Worm (Caenorhabditis elegans) whole organism, L4 larva: ENCODE measurements around the gene ZK1127.5.

Experiments used
- T20F7.1 ChIP-seq: fragments of 200-800 bp; sonication (Bioruptor generic); optimal IDR thresholded peaks from 2 replicates; lab custom pipeline; 2018; ENCODE audit warnings: mild to moderate bottlenecking, missing genetic modification characterization, missing compliant biosample characterization
- Y48G9A.11 ChIP-seq: fragments of 200-800 bp; sonication (Bioruptor generic); IDR thresholded peaks from 2 replicates; pipeline ENCODE4 v1.3.6; 2022; ENCODE audit warnings: missing genetic modification reagents, missing genetic modification characterization, missing compliant biosample characterization
- Y75B8A.6 ChIP-seq: fragments of 200-800 bp; sonication (Bioruptor generic); IDR thresholded peaks from 2 replicates; pipeline ENCODE4 v1.3.6; 2022; ENCODE audit warnings: missing genetic modification reagents, missing genetic modification characterization, missing compliant biosample characterization
- ZK337.2 ChIP-seq: fragments of 200-800 bp; sonication (Bioruptor generic); IDR thresholded peaks from 2 replicates; pipeline ENCODE4 v1.3.6; 2022; ENCODE audit warnings: missing genetic modification reagents, missing genetic modification characterization, missing compliant biosample characterization
- ZK546.5 ChIP-seq, 2 experiments: sonication (generic microtip); optimal IDR thresholded peaks; 2 replicates each; lab custom pipeline; 2017; ENCODE audit warnings: missing biosample characterization in 2 of 2, missing genetic modification characterization in 2 of 2
- aha-1 ChIP-seq: fragments of 150-350 bp; peaks from one replicate; lab custom pipeline; 2014; ENCODE audit warnings: missing biosample characterization, missing genetic modification characterization
- aly-2 ChIP-seq: sonication (generic microtip); optimal IDR thresholded peaks from 2 replicates; lab custom pipeline; 2018; ENCODE audit warnings: missing biosample characterization, missing genetic modification characterization
- ama-1 ChIP-seq: fragments of 150-350 bp; optimal IDR thresholded peaks from 2 replicates; lab custom pipeline; 2014; ENCODE audit warnings: inconsistent platforms, mixed read lengths
- arid-1 ChIP-seq: fragments of 200-800 bp; sonication (Bioruptor generic); conservative IDR thresholded peaks from 2 replicates; pipeline ENCODE4 v1.3.6; 2022; ENCODE audit warnings: missing genetic modification reagents, missing genetic modification characterization, missing compliant biosample characterization
- attf-4 ChIP-seq: sonication (generic microtip); optimal IDR thresholded peaks from 3 replicates; lab custom pipeline; 2017; ENCODE audit warnings: missing biosample characterization, missing genetic modification characterization
- ceh-28 ChIP-seq: fragments of 150-350 bp; optimal IDR thresholded peaks from 2 replicates; lab custom pipeline; 2014; ENCODE audit warnings: missing biosample characterization, missing genetic modification reagents, missing genetic modification characterization
- ceh-82 ChIP-seq: sonication (generic microtip); optimal IDR thresholded peaks from 2 replicates; lab custom pipeline; 2017; ENCODE audit warnings: missing biosample characterization, missing genetic modification characterization
- daf-16 ChIP-seq, 3 experiments: sonication (generic microtip); optimal IDR thresholded peaks; 2 replicates each; lab custom pipeline; 2016 to 2017; ENCODE audit warnings: missing genetic modification characterization in 3 of 3, missing genetic modification reagents in 3 of 3, mild to moderate bottlenecking in 2 of 3, missing compliant biosample characterization in 2 of 3, missing biosample characterization in 1 of 3, moderate library complexity in 1 of 3
- daf-19 ChIP-seq: fragments of 200-800 bp; sonication (Bioruptor generic); conservative IDR thresholded peaks from 2 replicates; pipeline ENCODE4 v1.3.6; 2022; ENCODE audit warnings: missing genetic modification characterization, missing compliant biosample characterization
- daf-8 ChIP-seq: fragments of 200-800 bp; sonication (Bioruptor generic); IDR thresholded peaks from 2 replicates; pipeline ENCODE4 v1.3.6; 2022; ENCODE audit warnings: missing genetic modification characterization, missing compliant biosample characterization
- dmd-6 ChIP-seq: fragments of 200-800 bp; sonication (Bioruptor generic); IDR thresholded peaks from 2 replicates; pipeline ENCODE4 v1.3.6; 2022; ENCODE audit warnings: missing genetic modification reagents, missing genetic modification characterization, missing compliant biosample characterization
- dmd-8 ChIP-seq: fragments of 200-800 bp; sonication (Bioruptor generic); IDR thresholded peaks from 2 replicates; pipeline ENCODE4 v1.3.6; 2022; ENCODE audit warnings: missing genetic modification characterization, missing compliant biosample characterization
- dmd-9 ChIP-seq: fragments of 200-800 bp; sonication (Bioruptor generic); IDR thresholded peaks from 2 replicates; pipeline ENCODE4 v1.3.6; 2022; ENCODE audit warnings: missing genetic modification reagents, missing genetic modification characterization, missing compliant biosample characterization
- duxl-1 ChIP-seq: sonication (generic microtip); optimal IDR thresholded peaks from 2 replicates; lab custom pipeline; 2016; ENCODE audit warnings: mild to moderate bottlenecking, missing genetic modification characterization, moderate library complexity, missing compliant biosample characterization; ENCODE audit not compliant: poor library complexity
- egl-27 ChIP-seq: sonication (generic microtip); optimal IDR thresholded peaks from 3 replicates; lab custom pipeline; 2017; ENCODE audit warnings: missing biosample characterization, missing genetic modification reagents, missing genetic modification characterization
- egl-43 ChIP-seq: fragments of 200-800 bp; sonication (Bioruptor generic); IDR thresholded peaks from 2 replicates; pipeline ENCODE4 v1.3.6; 2022; ENCODE audit warnings: missing genetic modification reagents, missing genetic modification characterization, missing compliant biosample characterization
- fkh-10 ChIP-seq: fragments of 150-350 bp; optimal IDR thresholded peaks from 2 replicates; lab custom pipeline; 2014; ENCODE audit warnings: missing biosample characterization, missing genetic modification reagents, missing genetic modification characterization
- fos-1 ChIP-seq: fragments of 150-350 bp; optimal IDR thresholded peaks from 2 replicates; lab custom pipeline; 2014; ENCODE audit warnings: missing biosample characterization, missing genetic modification characterization
- hmg-1.1 ChIP-seq: fragments of 200-800 bp; sonication (Bioruptor generic); IDR thresholded peaks from 2 replicates; pipeline ENCODE4 v1.3.6; 2022; ENCODE audit warnings: missing genetic modification reagents, missing genetic modification characterization, missing compliant biosample characterization
- lim-7 ChIP-seq: fragments of 200-800 bp; sonication (Bioruptor generic); IDR thresholded peaks from 2 replicates; pipeline ENCODE4 v1.3.6; 2022; ENCODE audit warnings: missing genetic modification characterization, missing compliant biosample characterization
- lin-13 ChIP-seq: fragments of 150-350 bp; optimal IDR thresholded peaks from 2 replicates; lab custom pipeline; 2014; ENCODE audit warnings: missing biosample characterization, missing genetic modification reagents, missing genetic modification characterization
- lin-29 ChIP-seq: fragments of 200-800 bp; sonication (Bioruptor generic); IDR thresholded peaks from 2 replicates; pipeline ENCODE4 v1.3.6; 2022; ENCODE audit warnings: missing genetic modification reagents, missing genetic modification characterization, missing compliant biosample characterization
- lir-3 ChIP-seq: sonication (generic microtip); optimal IDR thresholded peaks from 2 replicates; lab custom pipeline; 2016; ENCODE audit warnings: mild to moderate bottlenecking, missing genetic modification characterization, missing compliant biosample characterization
- lsy-2 ChIP-seq, 2 experiments: fragments of 150-350 bp in 1 of 2; sonication (generic microtip) in 1 of 2; optimal IDR thresholded peaks; 2 replicates each; lab custom pipeline; 2014 to 2017; ENCODE audit warnings: missing biosample characterization in 2 of 2, missing genetic modification characterization in 2 of 2
- madf-5 ChIP-seq, 2 experiments: fragments of 200-800 bp; sonication (Bioruptor generic); IDR thresholded peaks; 2 replicates each; pipeline ENCODE4 v1.3.6; 2022; ENCODE audit warnings: missing compliant biosample characterization in 2 of 2, missing genetic modification characterization in 2 of 2
- mxl-2 ChIP-seq: fragments of 200-800 bp; sonication (Bioruptor generic); conservative IDR thresholded peaks from 2 replicates; pipeline ENCODE4 v1.3.6; 2022; ENCODE audit warnings: missing genetic modification reagents, missing genetic modification characterization, missing compliant biosample characterization
- nhr-102 ChIP-seq: sonication (generic microtip); optimal IDR thresholded peaks from 2 replicates; lab custom pipeline; 2016; ENCODE audit warnings: mild to moderate bottlenecking, missing genetic modification characterization, moderate library complexity, missing compliant biosample characterization
- nhr-11 ChIP-seq: fragments of 150-350 bp; optimal IDR thresholded peaks from 2 replicates; lab custom pipeline; 2014; ENCODE audit warnings: missing biosample characterization, missing genetic modification characterization
- nhr-25 ChIP-seq: sonication (generic microtip); optimal IDR thresholded peaks from 2 replicates; lab custom pipeline; 2017; ENCODE audit warnings: missing genetic modification characterization, mild to moderate bottlenecking, missing compliant biosample characterization, antibody characterized with exemption, moderate library complexity, borderline replicate concordance; ENCODE audit not compliant: insufficient read depth
- nhr-28 ChIP-seq: fragments of 150-350 bp; optimal IDR thresholded peaks from 2 replicates; lab custom pipeline; 2014; ENCODE audit warnings: missing biosample characterization, missing genetic modification characterization
- nhr-76 ChIP-seq: fragments of 150-350 bp; optimal IDR thresholded peaks from 2 replicates; lab custom pipeline; 2014; ENCODE audit warnings: missing biosample characterization, missing genetic modification characterization
- nhr-77 ChIP-seq: fragments of 150-350 bp; optimal IDR thresholded peaks from 2 replicates; lab custom pipeline; 2014; ENCODE audit warnings: missing biosample characterization, missing genetic modification characterization
- rbr-2 ChIP-seq: sonication (generic microtip); optimal IDR thresholded peaks from 2 replicates; lab custom pipeline; 2016; ENCODE audit warnings: missing genotype, missing genetic modification characterization, missing compliant biosample characterization
- set-16 ChIP-seq: fragments of 200-800 bp; sonication (Bioruptor generic); IDR thresholded peaks from 2 replicates; pipeline ENCODE4 v1.3.6; 2022; ENCODE audit warnings: missing genetic modification reagents, missing genetic modification characterization, missing compliant biosample characterization
- skn-1 ChIP-seq: fragments of 150-350 bp; optimal IDR thresholded peaks from 2 replicates; lab custom pipeline; 2014; ENCODE audit warnings: missing biosample characterization, missing genetic modification characterization
- snpc-4 ChIP-seq: fragments of 150-350 bp; optimal IDR thresholded peaks from 2 replicates; lab custom pipeline; 2014; ENCODE audit warnings: missing biosample characterization, missing genetic modification characterization
- spr-1 ChIP-seq: sonication (generic microtip); optimal IDR thresholded peaks from 2 replicates; lab custom pipeline; 2016; ENCODE audit warnings: mild to moderate bottlenecking, missing genetic modification characterization, missing compliant biosample characterization
- spr-3 ChIP-seq: fragments of 200-800 bp; sonication (Bioruptor generic); optimal IDR thresholded peaks from 2 replicates; lab custom pipeline; 2018; ENCODE audit warnings: mild to moderate bottlenecking, missing genetic modification characterization, missing compliant biosample characterization
- tag-97 ChIP-seq: fragments of 200-800 bp; sonication (Bioruptor generic); IDR thresholded peaks from 2 replicates; pipeline ENCODE4 v1.3.6; 2022; ENCODE audit warnings: missing genetic modification characterization, missing compliant biosample characterization
- unc-39 ChIP-seq: sonication (generic microtip); optimal IDR thresholded peaks from 2 replicates; lab custom pipeline; 2017; ENCODE audit warnings: missing biosample characterization, missing genetic modification characterization
- ztf-7 ChIP-seq: fragments of 150-350 bp; optimal IDR thresholded peaks from 2 replicates; lab custom pipeline; 2014; ENCODE audit warnings: missing biosample characterization, missing genetic modification characterization

Gene ZK1127.5

DNA sequence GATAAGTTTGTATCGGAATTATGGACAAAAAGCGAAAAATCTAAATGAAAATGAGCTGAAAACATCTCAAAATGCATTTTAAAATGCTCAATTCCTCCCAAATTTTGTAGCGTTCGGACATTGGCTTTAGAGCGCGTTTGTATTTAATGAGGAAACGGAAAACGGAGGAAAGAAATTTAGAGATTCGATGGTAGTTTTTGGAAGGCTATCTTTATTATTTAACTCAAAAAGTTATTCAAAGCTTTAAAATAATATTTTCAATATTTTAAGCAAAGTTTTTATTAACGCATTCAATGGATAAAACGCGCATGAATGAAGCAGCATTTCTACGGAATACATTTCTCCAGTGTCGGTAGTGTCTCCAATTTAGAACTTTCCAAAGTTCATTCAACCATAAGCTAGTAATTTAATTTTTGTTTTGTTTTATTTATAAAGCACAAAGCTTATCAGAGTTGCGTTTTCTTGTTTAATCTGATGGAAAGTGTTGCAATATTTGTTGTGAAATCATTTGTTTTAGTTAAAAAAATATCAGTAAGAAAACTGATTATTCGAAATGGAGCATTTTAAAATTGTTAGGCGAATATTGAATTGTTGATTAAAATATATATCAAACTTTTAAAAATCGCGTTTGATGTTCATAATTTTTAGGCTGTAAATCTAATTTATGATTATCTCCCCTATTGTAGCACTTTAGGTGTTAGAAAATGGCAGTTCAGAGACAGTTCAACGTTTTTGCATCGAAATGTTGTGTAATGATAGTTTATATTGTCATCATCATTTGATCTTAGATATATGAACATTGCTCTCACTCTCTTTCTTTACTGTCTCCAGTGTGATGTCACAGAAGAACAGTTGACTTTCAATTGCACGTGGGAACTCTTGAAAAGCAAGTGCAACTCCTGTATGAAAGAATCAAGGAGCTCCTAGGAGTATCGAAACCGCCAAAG, 22.4 kb downstream of the ZK1127.5 start (continued):
- no peak for TF ChIP-seq ama-1 (lab: Kevin White, UChicago)
- TF ChIP-seq hmg-1.1: 0 out of 2 replicates have a peak, but pooled peaks have one; percentile 23
- TF ChIP-seq lin-13: peak; percentile 21
- no peak for TF ChIP-seq ZK337.2
- no peak for TF ChIP-seq lim-7 (GFP tag; lab: Robert Waterston, UW)
- no peak for TF ChIP-seq nhr-25
- TF ChIP-seq duxl-1 (tag; lab: Kevin White, UChicago): no peak
- TF ChIP-seq tag-97 (GFP tag; lab: Robert Waterston, UW): no peak
- no peak for TF ChIP-seq attf-4 (tag; lab: Kevin White, UChicago)
- peak; percentile 72 for TF ChIP-seq T20F7.1
- no peak for TF ChIP-seq egl-43 (GFP tag; lab: Robert Waterston, UW)
- TF ChIP-seq spr-3 (GFP tag; lab: Kevin White, UChicago): no peak
- TF ChIP-seq set-16 (GFP tag; lab: Robert Waterston, UW): no peak
- TF ChIP-seq dmd-8 (GFP tag; lab: Robert Waterston, UW): no peak
- no peak for TF ChIP-seq unc-39
- peak; percentile 98 for TF ChIP-seq nhr-11 (tag; lab: Kevin White, UChicago)
- peak; percentile 38 for TF ChIP-seq nhr-77
- no peak for TF ChIP-seq nhr-76
- no peak for TF ChIP-seq daf-19 (GFP tag; lab: Robert Waterston, UW)
- TF ChIP-seq egl-27 (tag; lab: Kevin White, UChicago): no peak
- TF ChIP-seq fkh-10 (GFP tag; lab: Kevin White, UChicago): peak; percentile 15
- no peak for TF ChIP-seq dmd-9 (GFP tag; lab: Robert Waterston, UW)
- TF ChIP-seq fos-1 (tag; lab: Kevin White, UChicago): no peak
- no peak for TF ChIP-seq spr-1 (tag; lab: Kevin White, UChicago)
- TF ChIP-seq Y75B8A.6: no peak
- peak; percentile 91 for TF ChIP-seq dmd-6 (GFP tag; lab: Robert Waterston, UW)
- TF ChIP-seq ZK546.5 (tag; optimal IDR thresholded peaks at IDR 0.05; lab: Kevin White, UChicago): no peak
- peak; percentile 65 for TF ChIP-seq nhr-28 (tag; lab: Kevin White, UChicago)
- no peak for TF ChIP-seq daf-8 (GFP tag; lab: Robert Waterston, UW)
- peak; percentile 21 to 81 for TF ChIP-seq lsy-2 (tag; optimal IDR thresholded peaks at IDR 0.05; lab: Kevin White, UChicago)
- no peak for TF ChIP-seq lin-29 (GFP tag; lab: Robert Waterston, UW)
- TF ChIP-seq snpc-4 (tag; lab: Kevin White, UChicago): no peak
- no peak for TF ChIP-seq nhr-102
- no peak for TF ChIP-seq madf-5 (GFP tag; IDR thresholded peaks at IDR 0.05; lab: Robert Waterston, UW)
- no peak for TF ChIP-seq daf-16 (GFP tag; optimal IDR thresholded peaks at IDR 0.05; lab: Kevin White, UChicago)
- TF ChIP-seq daf-16 (tag; optimal IDR thresholded peaks at IDR 0.05; lab: Kevin White, UChicago): peak; percentile 59
- no peak for TF ChIP-seq aha-1 (tag; lab: Kevin White, UChicago)
- TF ChIP-seq ceh-28 (tag; lab: Kevin White, UChicago): no peak
- no peak for TF ChIP-seq Y48G9A.11 (GFP tag; lab: Robert Waterston, UW)
- TF ChIP-seq arid-1: no peak

ce11 chrII:7073537-7073913, 23.1 kb downstream of the ZK1127.5 start, which contains the start of gene kat-1:
Gene kat-1, plus strand, starts transcription at chrII:7073814.
- TF ChIP-seq mxl-2 (GFP tag; lab: Robert Waterston, UW) (no peak), madf-5 (GFP tag; IDR thresholded peaks at IDR 0.05; lab: Robert Waterston, UW) (no peak), skn-1 (tag; lab: Kevin White, UChicago) (no peak), ceh-82 (no peak), ztf-7 (tag; lab: Kevin White, UChicago) (no peak), spr-3 (GFP tag; lab: Kevin White, UChicago) (no peak), lir-3 (tag; lab: Kevin White, UChicago) (no peak), aly-2 (tag; lab: Kevin White, UChicago) (no peak), rbr-2 (no peak)
